Fruit fly (Drosophila melanogaster) whole organism, embryonic: ENCODE results near the gene CG43051.

ENCODE experiments used
- Asciz ChIP-seq: fragments of 200-800 bp; sonication (Bioruptor generic); optimal IDR thresholded peaks from 2 replicates; lab custom pipeline; 2017; ENCODE audit warnings: missing biosample characterization, mild to moderate bottlenecking, missing genetic modification characterization, missing genetic modification reagents
- Bgb ChIP-seq: fragments of 200-800 bp; sonication (Bioruptor generic); IDR thresholded peaks from 2 replicates; pipeline ENCODE4 v1.3.6; 2022; ENCODE audit warnings: missing biosample characterization, missing genetic modification characterization; ENCODE audit not compliant: partially characterized antibody
- CG1024 ChIP-seq: fragments of 200-800 bp; sonication (Bioruptor generic); IDR thresholded peaks from 2 replicates; pipeline ENCODE4 v1.3.6; 2022; ENCODE audit warnings: missing biosample characterization, missing genetic modification characterization
- CG10274 ChIP-seq: fragments of 200-800 bp; sonication (Bioruptor generic); optimal IDR thresholded peaks from 3 replicates; lab custom pipeline; 2017; ENCODE audit warnings: missing biosample characterization, mild to moderate bottlenecking, missing genetic modification characterization
- CG10979 ChIP-seq: fragments of 200-800 bp; sonication (Bioruptor generic); optimal IDR thresholded peaks from 2 replicates; lab custom pipeline; 2018; ENCODE audit warnings: missing biosample characterization, mild to moderate bottlenecking, missing genetic modification characterization, moderate library complexity
- CG11247 ChIP-seq: fragments of 200-800 bp; sonication (Bioruptor generic); IDR thresholded peaks from 2 replicates; pipeline ENCODE4 v1.3.6; 2022; ENCODE audit warnings: missing biosample characterization, missing genetic modification characterization
- CG11504 ChIP-seq: fragments of 200-800 bp; sonication (Bioruptor generic); optimal IDR thresholded peaks from 3 replicates; lab custom pipeline; 2019; ENCODE audit warnings: missing biosample characterization, mild to moderate bottlenecking, missing genetic modification characterization, moderate library complexity
- CG11560 ChIP-seq: fragments of 200-800 bp; sonication (Bioruptor generic); IDR thresholded peaks from 3 replicates; pipeline ENCODE4 v1.3.6; 2022; ENCODE audit warnings: missing biosample characterization, missing genetic modification characterization
- CG11723 ChIP-seq: fragments of 200-800 bp; sonication (Bioruptor generic); optimal IDR thresholded peaks from 2 replicates; lab custom pipeline; 2017; ENCODE audit warnings: missing biosample characterization, mild to moderate bottlenecking, missing genetic modification characterization
- CG12071 ChIP-seq: fragments of 200-800 bp; sonication (Bioruptor generic); optimal IDR thresholded peaks from 3 replicates; lab custom pipeline; 2018; ENCODE audit warnings: missing biosample characterization, mild to moderate bottlenecking, missing genetic modification characterization
- CG14860 ChIP-seq: fragments of 200-800 bp; sonication (Bioruptor generic); IDR thresholded peaks from 3 replicates; pipeline ENCODE4 v1.3.6; 2022; ENCODE audit warnings: missing biosample characterization, missing genetic modification characterization; ENCODE audit not compliant: partially characterized antibody
- CG15011 ChIP-seq: fragments of 200-800 bp; sonication (Bioruptor generic); optimal IDR thresholded peaks from 3 replicates; lab custom pipeline; 2018; ENCODE audit warnings: missing biosample characterization, mild to moderate bottlenecking, missing genetic modification characterization
- CG15696 ChIP-seq: fragments of 200-800 bp; sonication (Bioruptor generic); optimal IDR thresholded peaks from 2 replicates; lab custom pipeline; 2019; ENCODE audit warnings: missing biosample characterization, mild to moderate bottlenecking, missing genetic modification characterization, moderate library complexity
- CG16779 ChIP-seq: fragments of 200-800 bp; sonication (Bioruptor generic); IDR thresholded peaks from 2 replicates; pipeline ENCODE4 v1.3.6; 2022; ENCODE audit warnings: missing biosample characterization, missing genetic modification characterization
- CG18262 ChIP-seq: fragments of 200-800 bp; optimal IDR thresholded peaks from 3 replicates; lab custom pipeline; 2019; ENCODE audit warnings: missing biosample characterization, mild to moderate bottlenecking, missing genetic modification characterization, moderate library complexity
- CG2678 ChIP-seq: fragments of 200-800 bp; sonication (Bioruptor generic); optimal IDR thresholded peaks from 3 replicates; lab custom pipeline; 2019; ENCODE audit warnings: missing biosample characterization, mild to moderate bottlenecking, missing genetic modification characterization, moderate library complexity
- CG33213 ChIP-seq: fragments of 200-800 bp; sonication (Bioruptor generic); optimal IDR thresholded peaks from 3 replicates; lab custom pipeline; 2016; ENCODE audit warnings: missing biosample characterization, missing genetic modification characterization
- CG5245 ChIP-seq: fragments of 200-800 bp; sonication (Bioruptor generic); optimal IDR thresholded peaks from 3 replicates; lab custom pipeline; 2016; ENCODE audit warnings: missing biosample characterization, missing genetic modification characterization
- CG6254 ChIP-seq: fragments of 200-800 bp; sonication (Bioruptor generic); optimal IDR thresholded peaks from 3 replicates; lab custom pipeline; 2017; ENCODE audit warnings: mild to moderate bottlenecking, missing biosample characterization, missing genetic modification reagents, missing genetic modification characterization
- CG6689 ChIP-seq: fragments of 200-800 bp; sonication (Bioruptor generic); IDR thresholded peaks from 2 replicates; pipeline ENCODE4 v1.3.6; 2022; ENCODE audit warnings: missing biosample characterization, missing genetic modification characterization
- CG7839 ChIP-seq: fragments of 200-800 bp; sonication (Bioruptor generic); optimal IDR thresholded peaks from 3 replicates; lab custom pipeline; 2018; ENCODE audit warnings: missing biosample characterization, mild to moderate bottlenecking, missing genetic modification characterization, moderate library complexity
- CG9797 ChIP-seq: fragments of 200-800 bp; sonication (Bioruptor generic); optimal IDR thresholded peaks from 3 replicates; lab custom pipeline; 2018; ENCODE audit warnings: missing biosample characterization, mild to moderate bottlenecking, missing genetic modification characterization
- Dip2 ChIP-seq: fragments of 200-800 bp; sonication (Bioruptor generic); IDR thresholded peaks from 2 replicates; pipeline ENCODE4 v1.3.6; 2022; ENCODE audit warnings: missing biosample characterization, missing genetic modification characterization
- Doc3 ChIP-seq: fragments of 200-800 bp; sonication (Bioruptor generic); IDR thresholded peaks from 3 replicates; pipeline ENCODE4 v1.3.6; 2022; ENCODE audit warnings: missing biosample characterization, missing genetic modification characterization; ENCODE audit not compliant: partially characterized antibody
- ERR ChIP-seq: fragments of 200-800 bp; sonication (Bioruptor generic); optimal IDR thresholded peaks from 2 replicates; lab custom pipeline; 2016; ENCODE audit warnings: missing biosample characterization, missing genetic modification characterization
- Fer1 ChIP-seq: fragments of 200-800 bp; sonication (Bioruptor generic); optimal IDR thresholded peaks from 2 replicates; lab custom pipeline; 2017; ENCODE audit warnings: missing biosample characterization, mild to moderate bottlenecking, missing genetic modification characterization
- Hand ChIP-seq: fragments of 200-800 bp; sonication (Bioruptor generic); optimal IDR thresholded peaks from 2 replicates; lab custom pipeline; 2017; ENCODE audit warnings: mild to moderate bottlenecking, missing biosample characterization, missing genetic modification reagents, missing genetic modification characterization
- Max ChIP-seq: fragments of 200-800 bp; sonication (Bioruptor generic); optimal IDR thresholded peaks from 2 replicates; lab custom pipeline; 2016; ENCODE audit warnings: missing biosample characterization, mild to moderate bottlenecking, missing genetic modification characterization
- Meics ChIP-seq: fragments of 200-800 bp; sonication (Bioruptor generic); optimal IDR thresholded peaks from 2 replicates; lab custom pipeline; 2017; ENCODE audit warnings: missing biosample characterization, mild to moderate bottlenecking, missing genetic modification characterization
- Spps ChIP-seq: fragments of 200-800 bp; sonication (Bioruptor generic); optimal IDR thresholded peaks from 2 replicates; lab custom pipeline; 2018; ENCODE audit warnings: missing biosample characterization, mild to moderate bottlenecking, missing genetic modification characterization
- Trl ChIP-seq, 3 experiments: fragments of >200 bp in 2 of 3; fragments of 200-800 bp in 1 of 3; sonication (Bioruptor generic) in 1 of 3; optimal IDR thresholded peaks; 2 replicates in 1 of 3; 3 replicates in 2 of 3; lab custom pipeline; 2016 to 2017; ENCODE audit warnings: missing biosample characterization in 1 of 3, missing genetic modification characterization in 1 of 3
- aop ChIP-seq: fragments of 200-800 bp; sonication (Bioruptor generic); IDR thresholded peaks from 2 replicates; pipeline ENCODE4 v1.3.6; 2022; ENCODE audit warnings: missing biosample characterization, missing genetic modification characterization
- br ChIP-seq: fragments of >200 bp; optimal IDR thresholded peaks from 2 replicates; lab custom pipeline; 2017
- chif ChIP-seq, 2 experiments: fragments of 200-800 bp; sonication (Bioruptor generic); optimal IDR thresholded peaks; 3 replicates each; lab custom pipeline; 2016; ENCODE audit warnings: missing biosample characterization in 2 of 2, missing genetic modification characterization in 2 of 2
- chm ChIP-seq: fragments of 200-800 bp; sonication (Bioruptor generic); IDR thresholded peaks from 2 replicates; pipeline ENCODE4 v1.3.6; 2022; ENCODE audit warnings: missing biosample characterization, missing genetic modification characterization
- chn ChIP-seq: fragments of 200-800 bp; sonication (Bioruptor generic); optimal IDR thresholded peaks from 2 replicates; lab custom pipeline; 2016; ENCODE audit warnings: missing biosample characterization, missing genetic modification characterization
- ci ChIP-seq: fragments of 200-800 bp; sonication (Bioruptor generic); IDR thresholded peaks from 3 replicates; pipeline ENCODE4 v1.3.6; 2022; ENCODE audit warnings: missing biosample characterization, missing genetic modification characterization
- exex ChIP-seq: fragments of 200-800 bp; sonication (Bioruptor generic); optimal IDR thresholded peaks from 4 replicates; lab custom pipeline; 2018; ENCODE audit warnings: missing biosample characterization, mild to moderate bottlenecking, missing genetic modification characterization, moderate library complexity
- grau ChIP-seq: fragments of 200-800 bp; optimal IDR thresholded peaks from 3 replicates; lab custom pipeline; 2019; ENCODE audit warnings: missing biosample characterization, mild to moderate bottlenecking, missing genetic modification characterization, moderate library complexity
- hbn ChIP-seq: fragments of 200-800 bp; sonication (Bioruptor generic); IDR thresholded peaks from 2 replicates; pipeline ENCODE4 v1.3.6; 2022; ENCODE audit warnings: missing biosample characterization, missing genetic modification characterization; ENCODE audit not compliant: partially characterized antibody
- her ChIP-seq: fragments of 200-800 bp; sonication (Bioruptor generic); optimal IDR thresholded peaks from 2 replicates; lab custom pipeline; 2016; ENCODE audit warnings: missing biosample characterization, missing genetic modification characterization
- lab ChIP-seq: fragments of 200-800 bp; sonication (Bioruptor generic); optimal IDR thresholded peaks from 3 replicates; lab custom pipeline; 2017; ENCODE audit warnings: missing biosample characterization, missing genetic modification characterization, mild to moderate bottlenecking, moderate library complexity, missing genetic modification reagents
- nerfin-1 ChIP-seq: fragments of 200-800 bp; sonication (Bioruptor generic); optimal IDR thresholded peaks from 3 replicates; lab custom pipeline; 2019; ENCODE audit warnings: missing biosample characterization, mild to moderate bottlenecking, missing genetic modification characterization, moderate library complexity
- prd ChIP-seq, 3 experiments: fragments of >200 bp in 2 of 3; fragments of 200-800 bp in 1 of 3; sonication (Bioruptor generic) in 1 of 3; optimal IDR thresholded peaks in 2 of 3; IDR thresholded peaks in 1 of 3; 2 replicates in 2 of 3; 3 replicates in 1 of 3; pipeline versions ENCODE4 v1.3.6 to Lab custom; 2017 to 2022; ENCODE audit warnings: missing biosample characterization in 1 of 3, missing genetic modification characterization in 1 of 3
- schlank ChIP-seq: fragments of 200-800 bp; sonication (Bioruptor generic); optimal IDR thresholded peaks from 2 replicates; lab custom pipeline; 2018; ENCODE audit warnings: missing biosample characterization, mild to moderate bottlenecking, missing genetic modification characterization
- sisA ChIP-seq: fragments of 200-800 bp; sonication (Bioruptor generic); IDR thresholded peaks from 2 replicates; pipeline ENCODE4 v1.3.6; 2022; ENCODE audit warnings: missing biosample characterization, missing genetic modification characterization
- so ChIP-seq: fragments of 200-800 bp; sonication (Bioruptor generic); IDR thresholded peaks from 3 replicates; pipeline ENCODE4 v1.3.6; 2022; ENCODE audit warnings: missing biosample characterization, missing genetic modification characterization
- usp ChIP-seq: fragments of >200 bp; optimal IDR thresholded peaks from 2 replicates; lab custom pipeline; 2017; ENCODE audit warnings: missing biosample characterization, missing genetic modification characterization
- vfl ChIP-seq: fragments of 200-800 bp; sonication (Bioruptor generic); optimal IDR thresholded peaks from 2 replicates; lab custom pipeline; 2016; ENCODE audit warnings: missing biosample characterization, missing genetic modification characterization
- vnd ChIP-seq: fragments of 200-800 bp; sonication (Bioruptor generic); IDR thresholded peaks from 3 replicates; pipeline ENCODE4 v1.3.6; 2022; ENCODE audit warnings: missing biosample characterization, missing genetic modification characterization; ENCODE audit not compliant: partially characterized antibody

The CG43051 gene

DNA sequence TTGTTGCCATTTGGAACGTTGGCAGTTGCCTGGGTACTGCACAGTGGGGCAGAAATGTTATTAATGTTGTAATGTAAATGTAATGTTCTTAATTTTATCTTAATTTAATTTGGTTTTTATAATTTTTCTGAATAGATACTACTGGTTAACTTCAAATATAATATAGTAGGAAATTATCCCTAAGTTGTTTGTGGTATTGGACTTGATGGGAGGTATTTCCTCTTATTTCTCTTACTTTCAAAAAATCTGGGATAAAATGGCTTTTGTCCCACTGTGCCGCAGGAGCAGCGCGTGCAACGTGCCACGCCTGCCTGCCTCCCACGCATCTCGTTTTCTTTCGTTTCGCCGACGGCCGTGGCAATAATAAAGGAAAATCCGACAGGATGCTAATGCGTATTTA, 41.2 kb downstream of the CG43051 start:
- peak; percentile 58 for TF ChIP-seq CG10979 (tag; lab: Kevin White, UChicago)
- TF ChIP-seq so: no peak
- no peak for TF ChIP-seq CG15011 (GFP tag; lab: Kevin White, UChicago)
- no peak for TF ChIP-seq CG11247 (GFP tag; lab: Robert Waterston, UW)
- TF ChIP-seq aop: no peak
- TF ChIP-seq usp: no peak
- TF ChIP-seq ERR: no peak
- no peak for TF ChIP-seq chif (GFP tag; optimal IDR thresholded peaks at IDR 0.05; lab: Kevin White, UChicago)
- 0 out of 3 replicates have a peak, but pooled peaks have one; percentile 42 for TF ChIP-seq ci (GFP tag; lab: Robert Waterston, UW)
- TF ChIP-seq CG5245: no peak
- TF ChIP-seq CG16779 (GFP tag; lab: Robert Waterston, UW): no peak
- TF ChIP-seq CG6254 (GFP tag; lab: Kevin White, UChicago): peak; percentile 17
- peak; percentile 69 for TF ChIP-seq lab
- TF ChIP-seq exex (tag; lab: Kevin White, UChicago): no peak
- no peak for TF ChIP-seq CG12071 (GFP tag; lab: Kevin White, UChicago)
- no peak for TF ChIP-seq Trl (optimal IDR thresholded peaks at IDR 0.05; lab: Kevin White, UChicago)
- no peak for TF ChIP-seq Trl (GFP tag; optimal IDR thresholded peaks at IDR 0.05; lab: Kevin White, UChicago)
- TF ChIP-seq CG7839 (tag; lab: Kevin White, UChicago): peak; percentile 60
- TF ChIP-seq Doc3 (GFP tag; lab: Robert Waterston, UW): no peak
- peak; percentile 61 for TF ChIP-seq CG18262 (tag; lab: Kevin White, UChicago)
- TF ChIP-seq CG1024 (GFP tag; lab: Robert Waterston, UW): no peak
- TF ChIP-seq Dip2 (GFP tag; lab: Robert Waterston, UW): no peak
- peak; percentile 14 for TF ChIP-seq Max (GFP tag; lab: Kevin White, UChicago)
- no peak for TF ChIP-seq CG11723
- TF ChIP-seq CG10274 (GFP tag; lab: Kevin White, UChicago): no peak
- TF ChIP-seq chn (GFP tag; lab: Kevin White, UChicago): no peak
- TF ChIP-seq Meics (GFP tag; lab: Kevin White, UChicago): peak; percentile 24
- TF ChIP-seq Fer1 (GFP tag; lab: Kevin White, UChicago): peak; percentile 62
- TF ChIP-seq CG9797 (GFP tag; lab: Kevin White, UChicago): no peak
- TF ChIP-seq hbn: no peak
- no peak for TF ChIP-seq chm (GFP tag; lab: Robert Waterston, UW)
- TF ChIP-seq Hand (GFP tag; lab: Kevin White, UChicago): no peak
- peak; percentile 5 for TF ChIP-seq Asciz (GFP tag; lab: Kevin White, UChicago)
- no peak for TF ChIP-seq schlank (tag; lab: Kevin White, UChicago)
- no peak for TF ChIP-seq vnd (GFP tag; lab: Robert Waterston, UW)
- no peak for TF ChIP-seq vfl (GFP tag; lab: Kevin White, UChicago)
- no peak for TF ChIP-seq CG14860
- peak; percentile 56 for TF ChIP-seq CG6689 (GFP tag; lab: Robert Waterston, UW)
- TF ChIP-seq Bgb: no peak
- TF ChIP-seq her (GFP tag; lab: Kevin White, UChicago): no peak
- peak; percentile 67 for TF ChIP-seq CG2678 (tag; lab: Kevin White, UChicago)
- peak; percentile 16 for TF ChIP-seq Spps
- peak; percentile 48 for TF ChIP-seq nerfin-1 (tag; lab: Kevin White, UChicago)
- TF ChIP-seq prd (optimal IDR thresholded peaks at IDR 0.05; lab: Kevin White, UChicago): no peak
- TF ChIP-seq prd (GFP tag; IDR thresholded peaks at IDR 0.05; lab: Robert Waterston, UW): peak; percentile 68; the same call in 2 of the 3 replicates
- peak; percentile 29 for TF ChIP-seq CG15696 (tag; lab: Kevin White, UChicago)
- no peak; the same call in 1 of the 2 replicates for TF ChIP-seq sisA (GFP tag; lab: Robert Waterston, UW)
- no peak for TF ChIP-seq CG11560 (tag; lab: Robert Waterston, UW)
- TF ChIP-seq CG11504: peak; percentile 0
- no peak for TF ChIP-seq grau (tag; lab: Kevin White, UChicago)
- TF ChIP-seq br: no peak
- TF ChIP-seq CG33213 (GFP tag; lab: Kevin White, UChicago): no peak
